Worm (Caenorhabditis elegans) whole organism, early embryonic: ENCODE measurements around the gene tofu-1.

ENCODE experiments used
- B0310.2 ChIP-seq: sonication (generic microtip); optimal IDR thresholded peaks from 2 replicates; lab custom pipeline; 2016; ENCODE audit warnings: mild to moderate bottlenecking, missing genetic modification characterization, missing compliant biosample characterization
- F13C5.2 ChIP-seq: sonication (generic microtip); optimal IDR thresholded peaks from 2 replicates; lab custom pipeline; 2017; ENCODE audit warnings: mild to moderate bottlenecking, missing genetic modification characterization, inconsistent platforms, missing compliant biosample characterization
- aly-1 ChIP-seq: sonication (generic microtip); optimal IDR thresholded peaks from 2 replicates; lab custom pipeline; 2016; ENCODE audit warnings: missing genetic modification characterization, missing compliant biosample characterization
- ama-1 ChIP-seq: fragments of 150-350 bp; optimal IDR thresholded peaks from 2 replicates; lab custom pipeline; 2014
- ceh-13 ChIP-seq: fragments of 200-800 bp; sonication (Bioruptor generic); optimal IDR thresholded peaks from 2 replicates; lab custom pipeline; 2018; ENCODE audit warnings: mild to moderate bottlenecking, missing genetic modification characterization, missing compliant biosample characterization
- ceh-36 ChIP-seq: sonication (generic microtip); optimal IDR thresholded peaks from 2 replicates; lab custom pipeline; 2016; ENCODE audit warnings: missing genetic modification characterization, inconsistent platforms, missing compliant biosample characterization
- ets-7 ChIP-seq: sonication (generic microtip); optimal IDR thresholded peaks from 2 replicates; lab custom pipeline; 2016; ENCODE audit warnings: missing genotype, missing genetic modification characterization, missing compliant biosample characterization
- hmg-4 ChIP-seq: fragments of 200-800 bp; sonication (Bioruptor generic); optimal IDR thresholded peaks from 2 replicates; lab custom pipeline; 2018; ENCODE audit warnings: mild to moderate bottlenecking, missing genetic modification characterization, missing compliant biosample characterization
- hnd-1 ChIP-seq: sonication (generic microtip); optimal IDR thresholded peaks from 2 replicates; lab custom pipeline; 2016; ENCODE audit warnings: missing genetic modification characterization, missing compliant biosample characterization
- pes-1 ChIP-seq: fragments of 200-800 bp; sonication (Bioruptor generic); IDR thresholded peaks from 2 replicates; pipeline ENCODE4 v1.3.6; 2022; ENCODE audit warnings: missing genetic modification reagents, missing genetic modification characterization, missing compliant biosample characterization
- scrt-1 ChIP-seq: fragments of 200-800 bp; sonication (Bioruptor generic); IDR thresholded peaks from 2 replicates; pipeline ENCODE4 v1.3.6; 2022; ENCODE audit warnings: missing genetic modification characterization, missing compliant biosample characterization
- sea-1 ChIP-seq: fragments of 200-800 bp; sonication (Bioruptor generic); conservative IDR thresholded peaks from 2 replicates; pipeline ENCODE4 v1.3.6; 2022; ENCODE audit warnings: missing genetic modification characterization, missing compliant biosample characterization
- tbx-11 ChIP-seq: fragments of 200-800 bp; sonication (Bioruptor generic); IDR thresholded peaks from 2 replicates; pipeline ENCODE4 v1.3.6; 2022; ENCODE audit warnings: missing genetic modification characterization, missing compliant biosample characterization
- tbx-37 ChIP-seq: fragments of 200-800 bp; sonication (Bioruptor generic); conservative IDR thresholded peaks from 2 replicates; pipeline ENCODE4 v1.3.6; 2022; ENCODE audit warnings: missing genetic modification reagents, missing genetic modification characterization, missing compliant biosample characterization

Gene tofu-1

DNA sequence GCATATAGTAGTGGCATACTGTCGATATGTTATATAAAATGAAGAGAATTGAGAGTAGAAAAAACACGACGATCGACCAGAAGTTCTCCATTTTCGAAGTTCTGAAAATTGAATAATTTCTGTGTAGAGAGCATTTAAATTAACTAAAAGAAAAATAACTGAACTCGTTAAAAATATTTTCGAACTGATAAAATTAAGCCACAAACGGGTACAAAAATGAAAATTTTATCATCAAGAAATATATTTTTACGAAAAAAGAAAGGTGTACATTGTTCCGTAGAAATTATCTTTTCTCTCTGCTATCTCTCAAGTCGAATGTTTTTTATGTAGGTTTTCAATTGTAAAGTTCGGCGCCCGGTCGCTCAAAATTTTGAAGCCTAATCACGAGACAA lies 50.0 kb downstream of the tofu-1 start, which contains the start of gene acl-2:
Gene acl-2 (minus strand): TSS at position 101 of the 392 bp plus-strand sequence.
- TF ChIP-seq ama-1 (no peak), sea-1 (GFP tag; lab: Robert Waterston, UW) (no peak), hnd-1 (no peak), ets-7 (tag; lab: Kevin White, UChicago) (no peak), B0310.2 (no peak), ceh-36 (tag; lab: Kevin White, UChicago) (no peak), scrt-1 (GFP tag; lab: Robert Waterston, UW) (no peak), pes-1 (no peak), aly-1 (tag; lab: Kevin White, UChicago) (no peak)

DNA sequence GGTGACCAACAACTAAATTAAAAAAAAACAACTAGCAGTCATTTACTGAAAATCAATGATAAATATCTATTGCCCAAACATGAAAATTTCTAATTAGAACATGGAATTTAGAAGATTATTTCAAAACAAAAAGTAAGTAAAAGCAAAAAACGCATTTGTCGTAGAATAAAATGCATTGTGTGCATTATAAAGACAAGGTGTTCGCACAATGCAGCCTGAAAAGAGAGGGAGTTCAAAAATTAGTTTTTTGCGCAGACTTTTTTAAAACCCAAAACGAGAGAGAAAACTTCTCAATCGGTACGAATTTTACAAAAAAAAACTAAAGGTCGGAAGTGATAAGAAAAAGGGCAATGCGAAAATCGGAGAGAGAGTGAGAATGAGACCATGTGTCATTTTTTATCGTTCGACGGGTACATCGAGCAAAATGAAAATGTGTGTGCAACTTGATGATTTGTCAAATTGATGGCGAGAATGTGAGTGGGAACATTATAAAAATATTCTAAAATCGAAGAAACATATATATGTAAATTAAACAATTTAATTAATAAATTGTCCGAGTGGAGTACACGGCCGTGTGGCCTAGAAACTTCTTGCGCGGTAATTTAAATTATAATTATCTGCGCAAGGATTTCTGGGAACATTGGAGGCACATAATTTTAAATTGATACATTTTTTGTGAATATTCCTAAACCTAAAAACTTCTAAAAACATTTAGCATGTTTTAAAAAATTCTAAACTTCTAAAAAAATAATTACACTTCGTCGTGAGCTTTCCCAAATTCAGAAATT lies 50.6 kb downstream of the tofu-1 start:
- TF ChIP-seq tbx-11 (GFP tag; lab: Robert Waterston, UW) (no peak), hmg-4 (GFP tag; lab: Kevin White, UChicago) (no peak), ceh-36 (tag; lab: Kevin White, UChicago) (no peak), pes-1 (peak; percentile 26; the same call in 1 of the 2 replicates), hnd-1 (no peak), ceh-13 (no peak), tbx-37 (GFP tag; lab: Robert Waterston, UW) (peak; percentile 57; the same call in 1 of the 2 replicates), F13C5.2 (tag; lab: Kevin White, UChicago) (peak; percentile 12)
